Worm (Caenorhabditis elegans) whole organism, L4/young adult: ENCODE results near the gene C08F11.17.

ENCODE experiments used
- W03F9.2 ChIP-seq: fragments of 150-350 bp; optimal IDR thresholded peaks from 2 replicates; lab custom pipeline; 2014; ENCODE audit warnings: missing biosample characterization, missing genetic modification characterization
- dao-5 ChIP-seq: sonication (generic microtip); optimal IDR thresholded peaks from 2 replicates; lab custom pipeline; 2016; ENCODE audit warnings: missing genotype, missing genetic modification characterization, moderate library complexity, missing compliant biosample characterization
- him-1 ChIP-seq: sonication (generic microtip); optimal IDR thresholded peaks from 2 replicates; lab custom pipeline; 2016; ENCODE audit warnings: missing genotype, missing genetic modification reagents, missing genetic modification characterization, missing compliant biosample characterization

DNA sequence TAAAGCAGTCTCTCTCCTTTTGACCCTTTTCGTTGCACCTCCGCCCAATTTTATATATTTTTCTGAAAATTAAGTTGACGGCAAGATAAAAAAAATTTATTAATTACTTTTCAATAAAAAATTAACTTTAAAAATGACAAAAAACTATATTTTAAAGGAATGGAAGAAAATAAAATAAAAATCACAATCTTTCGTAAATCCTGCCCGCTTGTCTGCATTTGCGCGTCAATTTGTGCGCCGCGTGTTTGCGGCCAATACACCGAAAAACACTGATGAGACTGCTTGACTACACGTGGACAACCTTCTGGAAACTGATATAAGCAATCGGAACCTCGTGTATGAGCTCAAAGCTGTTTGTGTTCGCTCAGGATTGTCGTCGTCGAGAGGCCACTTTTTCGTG lies 13.2 kb downstream of the C08F11.17 start, which contains the start of gene C08F11.7:
- TF ChIP-seq dao-5 (tag; lab: Kevin White, UChicago) (no peak), him-1 (tag; lab: Kevin White, UChicago) (no peak), W03F9.2 (tag; lab: Kevin White, UChicago) (no peak)
